Worm (Caenorhabditis elegans) whole organism, L4/young adult: ENCODE measurements around the gene F28H7.7.

Source experiments
- W03F9.2 ChIP-seq: fragments of 150-350 bp; optimal IDR thresholded peaks from 2 replicates; lab custom pipeline; 2014; ENCODE audit warnings: missing biosample characterization, missing genetic modification characterization
- him-1 ChIP-seq: sonication (generic microtip); optimal IDR thresholded peaks from 2 replicates; lab custom pipeline; 2016; ENCODE audit warnings: missing genotype, missing genetic modification reagents, missing genetic modification characterization, missing compliant biosample characterization

ce11 chrV:10795494-10795893 is 41.5 kb upstream of the F28H7.7 start, which contains the start of gene D1054.19:
- no peak for TF ChIP-seq him-1 (tag; lab: Kevin White, UChicago)
- no peak for TF ChIP-seq W03F9.2 (tag; lab: Kevin White, UChicago)
